Worm (Caenorhabditis elegans): ENCODE results near the gene atfs-1.

ce11 chrV:14176572-14176971, 16.9 kb upstream of the atfs-1 start:
- TF ChIP-seq nhr-237 (tag; optimal IDR thresholded peaks at IDR 0.05) (no peak), pqm-1 (tag; optimal IDR thresholded peaks at IDR 0.05) (no peak), ama-1 (optimal IDR thresholded peaks at IDR 0.05) (no peak), lin-15B (tag; optimal IDR thresholded peaks at IDR 0.05) (no peak), elt-1 (tag; optimal IDR thresholded peaks at IDR 0.05) (no peak), fkh-10 (GFP tag; optimal IDR thresholded peaks at IDR 0.05) (no peak), aly-2 (tag; optimal IDR thresholded peaks at IDR 0.05) (no peak), sea-2 (GFP tag; optimal IDR thresholded peaks at IDR 0.05) (no peak), nhr-11 (tag; optimal IDR thresholded peaks at IDR 0.05) (no peak), unc-39 (tag; optimal IDR thresholded peaks at IDR 0.05) (no peak), nhr-76 (tag; optimal IDR thresholded peaks at IDR 0.05) (no peak), nhr-25 (tag; optimal IDR thresholded peaks at IDR 0.05) (no peak), ztf-4 (tag; optimal IDR thresholded peaks at IDR 0.05) (no peak)

Measured in whole organism, L3 larva.